Fruit fly (Drosophila melanogaster): ENCODE measurements around the gene CG13309.

Gene CG13309

DNA sequence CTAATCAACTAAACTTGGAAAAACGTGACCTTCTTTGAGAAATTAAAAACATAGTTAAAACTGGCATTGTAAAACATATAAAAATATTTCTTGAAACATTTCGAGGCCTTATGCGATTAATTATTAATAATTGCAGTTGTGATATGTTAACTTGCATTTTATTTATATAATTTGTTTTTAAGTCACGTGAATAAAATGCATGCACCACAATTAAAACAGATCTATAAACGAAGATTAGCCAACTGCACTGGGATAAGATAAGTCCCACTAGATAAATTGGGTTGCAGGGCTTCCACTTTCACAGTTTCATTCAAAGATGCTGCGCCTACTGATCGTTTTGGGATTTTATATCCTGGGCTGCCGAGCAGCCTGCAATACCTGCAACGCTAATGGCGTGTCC, at the start of gene CG13309:
CG13309 (plus strand) TSS at position 301 of the 400 bp plus-strand sequence.
- TF ChIP-seq br (GFP tag; optimal IDR thresholded peaks at IDR 0.05) (no peak), brk (GFP tag; optimal IDR thresholded peaks at IDR 0.05) (no peak), Jra (GFP tag; optimal IDR thresholded peaks at IDR 0.05) (no peak), Abd-B (GFP tag; optimal IDR thresholded peaks at IDR 0.05) (no peak), Sp1 (GFP tag; optimal IDR thresholded peaks at IDR 0.05) (no peak), jim (GFP tag; optimal IDR thresholded peaks at IDR 0.05) (no peak), Dif (GFP tag; optimal IDR thresholded peaks at IDR 0.05; ENCODE audit: partially characterized antibody) (no peak), CG32264 (GFP tag; optimal IDR thresholded peaks at IDR 0.05) (no peak), Hnf4 (GFP tag; optimal IDR thresholded peaks at IDR 0.05) (no peak), rgr (GFP tag; optimal IDR thresholded peaks at IDR 0.05) (no peak), pan (optimal IDR thresholded peaks at IDR 0.05) (no peak), Dfd (GFP tag; optimal IDR thresholded peaks at IDR 0.05) (no peak), Hr83 (GFP tag; optimal IDR thresholded peaks at IDR 0.05; ENCODE audit: poor library complexity, severe bottlenecking) (no peak), GATAd (GFP tag; optimal IDR thresholded peaks at IDR 0.05) (no peak), sage (GFP tag; optimal IDR thresholded peaks at IDR 0.05) (no peak), woc (GFP tag; optimal IDR thresholded peaks at IDR 0.05) (no peak)

DNA sequence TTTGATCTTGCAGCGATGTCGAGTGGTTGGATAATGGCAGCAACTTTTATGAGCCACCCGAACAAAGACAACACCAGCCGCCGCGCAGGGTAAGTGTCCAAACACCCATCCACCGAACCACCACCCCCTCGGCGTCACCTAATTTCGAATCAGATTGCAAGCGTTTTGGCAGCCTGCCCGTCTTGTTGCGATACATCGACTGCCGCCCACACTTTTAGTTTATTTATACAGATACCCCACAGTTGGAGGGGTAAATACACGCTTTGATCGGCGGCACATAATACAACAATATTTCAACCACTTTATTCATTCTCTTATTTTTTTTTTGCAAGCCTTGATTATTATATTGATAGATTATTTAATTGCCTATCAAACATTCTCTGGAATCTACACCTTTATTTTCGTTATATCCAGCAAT, 47.1 kb upstream of the CG13309 start:
- TF ChIP-seq Hr83 (GFP tag; optimal IDR thresholded peaks at IDR 0.05; ENCODE audit: poor library complexity, severe bottlenecking) = no peak
- no peak for TF ChIP-seq usp (GFP tag; optimal IDR thresholded peaks at IDR 0.05)
- peak; percentile 10 for TF ChIP-seq psq (GFP tag; optimal IDR thresholded peaks at IDR 0.05)
- no peak for TF ChIP-seq brk (GFP tag; optimal IDR thresholded peaks at IDR 0.05)
- TF ChIP-seq OdsH (GFP tag; optimal IDR thresholded peaks at IDR 0.05) = peak; percentile 15
- no peak for TF ChIP-seq CG9705 (GFP tag; optimal IDR thresholded peaks at IDR 0.05)
- peak; percentile 60 for TF ChIP-seq rgr (GFP tag; optimal IDR thresholded peaks at IDR 0.05)
- TF ChIP-seq foxo (GFP tag; optimal IDR thresholded peaks at IDR 0.05) = peak in 1 of 2 experiments; percentile 41
- TF ChIP-seq CG32264 (GFP tag; optimal IDR thresholded peaks at IDR 0.05) = no peak
- no peak for TF ChIP-seq Hr78 (GFP tag; optimal IDR thresholded peaks at IDR 0.05)
- TF ChIP-seq ey (GFP tag; optimal IDR thresholded peaks at IDR 0.05) = peak; percentile 61
- no peak for TF ChIP-seq dsf (GFP tag; optimal IDR thresholded peaks at IDR 0.05; ENCODE audit: borderline replicate concordance)
- TF ChIP-seq fru (GFP tag; optimal IDR thresholded peaks at IDR 0.05) = peak; percentile 53
- TF ChIP-seq Dif (GFP tag; optimal IDR thresholded peaks at IDR 0.05; ENCODE audit: partially characterized antibody) = no peak
- TF ChIP-seq br (GFP tag; optimal IDR thresholded peaks at IDR 0.05) = peak; percentile 36
- no peak for TF ChIP-seq dmrt93B (GFP tag; optimal IDR thresholded peaks at IDR 0.05)
- no peak for TF ChIP-seq CrebA (GFP tag; optimal IDR thresholded peaks at IDR 0.05; ENCODE audit: borderline replicate concordance)
- no peak for TF ChIP-seq Rel (GFP tag; optimal IDR thresholded peaks at IDR 0.05)
- TF ChIP-seq Rel (tag; optimal IDR thresholded peaks at IDR 0.05) = no peak
- peak; percentile 68 for TF ChIP-seq h (GFP tag; optimal IDR thresholded peaks at IDR 0.05)
- TF ChIP-seq HLH106 (tag; optimal IDR thresholded peaks at IDR 0.05) = no peak
- TF ChIP-seq Dfd (GFP tag; optimal IDR thresholded peaks at IDR 0.05) = no peak
- TF ChIP-seq woc (GFP tag; optimal IDR thresholded peaks at IDR 0.05) = no peak
- TF ChIP-seq Vsx2 (GFP tag; optimal IDR thresholded peaks at IDR 0.05; ENCODE audit: partially characterized antibody) = no peak

DNA sequence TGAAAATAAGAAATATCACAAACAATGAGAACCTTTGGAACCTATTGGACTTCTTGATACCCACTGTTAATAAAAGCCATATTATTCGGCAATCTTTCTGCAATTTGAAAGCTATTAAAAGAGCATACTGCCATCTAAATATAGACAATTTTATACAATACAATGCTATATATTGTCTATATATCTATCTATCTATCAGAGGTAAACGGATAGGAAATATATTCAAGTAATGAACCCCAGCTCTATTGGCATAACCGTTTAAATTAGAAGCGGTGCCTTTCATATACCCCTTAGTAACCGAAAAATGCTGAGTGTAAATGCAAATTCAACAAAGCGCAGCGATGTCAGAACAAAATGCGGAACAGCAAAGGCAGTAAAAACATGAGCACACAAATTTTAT, 46.4 kb upstream of the CG13309 start:
- TF ChIP-seq Myc (optimal IDR thresholded peaks at IDR 0.05) (no peak), CG32264 (GFP tag; optimal IDR thresholded peaks at IDR 0.05) (no peak), usp (GFP tag; optimal IDR thresholded peaks at IDR 0.05) (no peak), ey (GFP tag; optimal IDR thresholded peaks at IDR 0.05) (peak; percentile 29), pan (optimal IDR thresholded peaks at IDR 0.05) (peak; percentile 42), HLH106 (tag; optimal IDR thresholded peaks at IDR 0.05) (peak; percentile 17), woc (GFP tag; optimal IDR thresholded peaks at IDR 0.05) (no peak)

DNA sequence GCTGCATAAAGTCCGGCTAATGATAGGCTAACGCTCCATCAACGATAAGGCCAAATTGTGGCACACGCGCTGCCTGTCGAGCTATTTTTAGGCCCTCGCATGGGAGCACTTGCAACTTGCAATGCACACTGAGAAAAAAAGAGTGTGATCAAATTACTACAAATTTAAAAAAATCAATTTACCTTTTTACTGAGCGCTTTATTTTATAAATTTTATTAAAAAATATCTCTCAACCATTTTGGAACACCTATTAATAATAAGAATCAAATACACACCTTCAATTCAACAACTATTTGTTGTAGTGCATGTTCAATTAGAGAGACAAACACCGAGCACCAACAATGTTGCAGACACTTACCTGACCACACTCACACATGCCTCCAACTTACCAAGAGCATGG, 44.7 kb upstream of the CG13309 start:
- TF ChIP-seq Vsx2 (GFP tag; optimal IDR thresholded peaks at IDR 0.05; ENCODE audit: partially characterized antibody) (no peak), sage (GFP tag; optimal IDR thresholded peaks at IDR 0.05) (no peak), dl (GFP tag; optimal IDR thresholded peaks at IDR 0.05; ENCODE audit: insufficient read depth in 1 of 2, partially characterized antibody in 2 of 2) (no peak), brk (GFP tag; optimal IDR thresholded peaks at IDR 0.05) (no peak), sv (GFP tag; optimal IDR thresholded peaks at IDR 0.05) (no peak), br (GFP tag; optimal IDR thresholded peaks at IDR 0.05) (no peak), CrebA (GFP tag; optimal IDR thresholded peaks at IDR 0.05; ENCODE audit: borderline replicate concordance) (no peak), GATAd (GFP tag; optimal IDR thresholded peaks at IDR 0.05) (no peak), CG9705 (GFP tag; optimal IDR thresholded peaks at IDR 0.05) (no peak), Abd-B (GFP tag; optimal IDR thresholded peaks at IDR 0.05) (no peak), ey (GFP tag; optimal IDR thresholded peaks at IDR 0.05) (no peak), Sp1 (GFP tag; optimal IDR thresholded peaks at IDR 0.05) (no peak)
